Worm (Caenorhabditis elegans) whole organism, mixed stage, embryonic: ENCODE results near the gene gly-14.

Experiments used
- M03D4.4 ChIP-seq: sonication (generic microtip); optimal IDR thresholded peaks from 2 replicates; lab custom pipeline; 2017; ENCODE audit warnings: mild to moderate bottlenecking, missing genetic modification characterization, missing compliant biosample characterization
- bed-3 ChIP-seq: fragments of 200-800 bp; sonication (Bioruptor generic); optimal IDR thresholded peaks from 3 replicates; lab custom pipeline; 2018; ENCODE audit warnings: mild to moderate bottlenecking, missing genetic modification characterization, moderate library complexity, missing compliant biosample characterization
- blmp-1 ChIP-seq: fragments of 150-350 bp; optimal IDR thresholded peaks from 2 replicates; lab custom pipeline; 2014; ENCODE audit warnings: missing biosample characterization, missing genetic modification characterization
- ceh-39 ChIP-seq: fragments of 150-350 bp; optimal IDR thresholded peaks from 2 replicates; lab custom pipeline; 2014; ENCODE audit warnings: missing biosample characterization, missing genetic modification characterization
- ceh-43 ChIP-seq: fragments of 200-800 bp; sonication (Bioruptor generic); optimal IDR thresholded peaks from 2 replicates; lab custom pipeline; 2018; ENCODE audit warnings: mild to moderate bottlenecking, missing genetic modification characterization, moderate library complexity, missing compliant biosample characterization
- ceh-83 ChIP-seq: fragments of 200-800 bp; sonication (Bioruptor generic); optimal IDR thresholded peaks from 2 replicates; lab custom pipeline; 2018; ENCODE audit warnings: mild to moderate bottlenecking, missing genetic modification characterization, missing compliant biosample characterization
- ces-1 ChIP-seq: fragments of 150-350 bp; optimal IDR thresholded peaks from 2 replicates; lab custom pipeline; 2014; ENCODE audit warnings: missing biosample characterization, missing genetic modification reagents, missing genetic modification characterization
- cnd-1 ChIP-seq: fragments of 200-800 bp; sonication (Bioruptor generic); optimal IDR thresholded peaks from 2 replicates; lab custom pipeline; 2018; ENCODE audit warnings: mild to moderate bottlenecking, missing genetic modification characterization, missing compliant biosample characterization
- drap-1 ChIP-seq: fragments of 200-800 bp; sonication (Bioruptor generic); optimal IDR thresholded peaks from 3 replicates; lab custom pipeline; 2018; ENCODE audit warnings: mild to moderate bottlenecking, missing genetic modification characterization, missing compliant biosample characterization
- elt-1 ChIP-seq: sonication (generic microtip); optimal IDR thresholded peaks from 2 replicates; lab custom pipeline; 2017; ENCODE audit warnings: missing genetic modification characterization, mild to moderate bottlenecking, missing compliant biosample characterization, antibody characterized with exemption, moderate library complexity, borderline replicate concordance; ENCODE audit not compliant: insufficient read depth
- elt-3 ChIP-seq: fragments of 150-350 bp; optimal IDR thresholded peaks from 2 replicates; lab custom pipeline; 2014; ENCODE audit warnings: missing biosample characterization, missing genetic modification characterization
- flh-1 ChIP-seq: fragments of 200-800 bp; sonication (Bioruptor generic); optimal IDR thresholded peaks from 2 replicates; lab custom pipeline; 2018; ENCODE audit warnings: mild to moderate bottlenecking, missing genetic modification characterization, moderate library complexity, missing compliant biosample characterization
- ham-2 ChIP-seq: fragments of 200-800 bp; sonication (Bioruptor generic); optimal IDR thresholded peaks from 2 replicates; lab custom pipeline; 2018; ENCODE audit warnings: mild to moderate bottlenecking, missing genetic modification characterization, missing compliant biosample characterization
- hlh-1 ChIP-seq: fragments of 150-350 bp; optimal IDR thresholded peaks from 2 replicates; lab custom pipeline; 2014; ENCODE audit warnings: missing biosample characterization, missing genetic modification reagents, missing genetic modification characterization
- lin-13 ChIP-seq: fragments of 150-350 bp; optimal IDR thresholded peaks from 2 replicates; lab custom pipeline; 2014; ENCODE audit warnings: missing biosample characterization, missing genetic modification characterization
- lin-32 ChIP-seq: fragments of 200-800 bp; sonication (Bioruptor generic); optimal IDR thresholded peaks from 2 replicates; lab custom pipeline; 2018; ENCODE audit warnings: mild to moderate bottlenecking, missing genetic modification characterization, missing compliant biosample characterization
- lsy-2 ChIP-seq: fragments of 150-350 bp; optimal IDR thresholded peaks from 2 replicates; lab custom pipeline; 2014; ENCODE audit warnings: missing biosample characterization, missing genetic modification characterization
- mab-5 ChIP-seq: fragments of 150-350 bp; optimal IDR thresholded peaks from 2 replicates; lab custom pipeline; 2014; ENCODE audit warnings: missing biosample characterization, missing genetic modification characterization
- mep-1 ChIP-seq: fragments of 150-350 bp; optimal IDR thresholded peaks from 2 replicates; lab custom pipeline; 2017; ENCODE audit warnings: missing biosample characterization, missing genetic modification reagents, missing genetic modification characterization, inconsistent platforms
- mls-2 ChIP-seq: sonication (generic microtip); optimal IDR thresholded peaks from 2 replicates; lab custom pipeline; 2016; ENCODE audit warnings: mild to moderate bottlenecking, missing genetic modification characterization, moderate library complexity, missing compliant biosample characterization
- nhr-12 ChIP-seq: fragments of 150-350 bp; optimal IDR thresholded peaks from 2 replicates; lab custom pipeline; 2014; ENCODE audit warnings: missing biosample characterization, missing genetic modification characterization
- nhr-2 ChIP-seq: fragments of 150-350 bp; optimal IDR thresholded peaks from 2 replicates; lab custom pipeline; 2014; ENCODE audit warnings: missing biosample characterization, missing genetic modification characterization
- nhr-237 ChIP-seq: fragments of 150-350 bp; optimal IDR thresholded peaks from 2 replicates; lab custom pipeline; 2014; ENCODE audit warnings: missing biosample characterization, missing genetic modification characterization
- nhr-28 ChIP-seq: fragments of 150-350 bp; optimal IDR thresholded peaks from 2 replicates; lab custom pipeline; 2014; ENCODE audit warnings: missing biosample characterization, missing genetic modification characterization
- nhr-76 ChIP-seq: sonication (generic microtip); optimal IDR thresholded peaks from 2 replicates; lab custom pipeline; 2017; ENCODE audit warnings: missing biosample characterization, missing genetic modification characterization
- pha-4 ChIP-seq: fragments of 150-350 bp; optimal IDR thresholded peaks from 2 replicates; lab custom pipeline; 2018; ENCODE audit warnings: missing biosample characterization, missing genetic modification reagents, missing genetic modification characterization
- sem-2 ChIP-seq: fragments of 200-800 bp; sonication (Bioruptor generic); optimal IDR thresholded peaks from 2 replicates; lab custom pipeline; 2018; ENCODE audit warnings: mild to moderate bottlenecking, missing genetic modification characterization, missing compliant biosample characterization
- snpc-4 ChIP-seq: fragments of 150-350 bp; optimal IDR thresholded peaks from 2 replicates; lab custom pipeline; 2014; ENCODE audit warnings: missing biosample characterization, missing genetic modification characterization
- sptf-1 ChIP-seq: sonication (generic microtip); optimal IDR thresholded peaks from 2 replicates; lab custom pipeline; 2017; ENCODE audit warnings: mild to moderate bottlenecking, missing genetic modification characterization, moderate library complexity, missing compliant biosample characterization
- tbx-8 ChIP-seq: fragments of 200-800 bp; sonication (Bioruptor generic); optimal IDR thresholded peaks from 2 replicates; lab custom pipeline; 2018; ENCODE audit warnings: mild to moderate bottlenecking, missing genetic modification characterization, moderate library complexity, missing compliant biosample characterization
- unc-120 ChIP-seq: sonication (generic microtip); optimal IDR thresholded peaks from 2 replicates; lab custom pipeline; 2017; ENCODE audit warnings: missing genetic modification characterization, missing compliant biosample characterization; ENCODE audit not compliant: poor library complexity, severe bottlenecking
- unc-39 ChIP-seq: fragments of 150-350 bp; optimal IDR thresholded peaks from 2 replicates; lab custom pipeline; 2014; ENCODE audit warnings: missing biosample characterization, missing genetic modification characterization
- unc-62 ChIP-seq: fragments of 150-350 bp; optimal IDR thresholded peaks from 2 replicates; lab custom pipeline; 2014; ENCODE audit warnings: missing biosample characterization, missing genetic modification reagents, missing genetic modification characterization
- zip-8 ChIP-seq: fragments of 150-350 bp; optimal IDR thresholded peaks from 2 replicates; lab custom pipeline; 2014; ENCODE audit warnings: missing biosample characterization, missing genetic modification characterization
- ztf-11 ChIP-seq: fragments of 150-350 bp; optimal IDR thresholded peaks from 2 replicates; lab custom pipeline; 2014; ENCODE audit warnings: missing biosample characterization, missing genetic modification characterization

gly-14 gene

ce11 chrIII:3509908-3510307 lies 16.9 kb upstream of the gly-14 start, which contains the start of the genes M01F1.4 and mrpl-35:
Gene M01F1.4, minus strand, starts transcription at chrIII:3510033.
Gene mrpl-35, plus strand, starts transcription at chrIII:3510237.
- TF ChIP-seq lsy-2 (tag; lab: Kevin White, UChicago) (peak; percentile 94), mab-5 (no peak), mep-1 (tag; lab: Kevin White, UChicago) (peak; percentile 65), ceh-43 (GFP tag; lab: Kevin White, UChicago) (no peak), pha-4 (tag; lab: Kevin White, UChicago) (no peak), M03D4.4 (tag; lab: Kevin White, UChicago) (no peak), nhr-237 (peak; percentile 21), ces-1 (GFP tag; lab: Kevin White, UChicago) (peak; percentile 51), tbx-8 (no peak)

ce11 chrIII:3505051-3505548 lies 12.1 kb upstream of the gly-14 start, which contains the start of gene lias-1:
Gene lias-1, minus strand, starts transcription at chrIII:3505101.
- TF ChIP-seq cnd-1: no peak
- TF ChIP-seq ztf-11 (tag; lab: Kevin White, UChicago): peak; percentile 15
- TF ChIP-seq drap-1 (GFP tag; lab: Kevin White, UChicago): no peak
- no peak for TF ChIP-seq unc-62
- no peak for TF ChIP-seq nhr-76 (tag; lab: Kevin White, UChicago)
- TF ChIP-seq ham-2 (GFP tag; lab: Kevin White, UChicago): peak; percentile 58
- TF ChIP-seq unc-120: peak; percentile 58
- no peak for TF ChIP-seq unc-39 (tag; lab: Kevin White, UChicago)
- peak; percentile 81 for TF ChIP-seq sptf-1 (tag; lab: Kevin White, UChicago)
- no peak for TF ChIP-seq zip-8
- no peak for TF ChIP-seq mls-2
- no peak for TF ChIP-seq ceh-39 (tag; lab: Kevin White, UChicago)
- no peak for TF ChIP-seq nhr-2 (tag; lab: Kevin White, UChicago)
- peak; percentile 31 for TF ChIP-seq ceh-43 (GFP tag; lab: Kevin White, UChicago)
- TF ChIP-seq nhr-237: peak; percentile 64
- TF ChIP-seq lin-13 (tag; lab: Kevin White, UChicago): peak; percentile 86
- TF ChIP-seq ces-1 (GFP tag; lab: Kevin White, UChicago): peak; percentile 61
- TF ChIP-seq nhr-28 (tag; lab: Kevin White, UChicago): no peak
- TF ChIP-seq blmp-1: no peak
- TF ChIP-seq elt-3 (tag; lab: Kevin White, UChicago): no peak
- peak; percentile 87 for TF ChIP-seq pha-4 (tag; lab: Kevin White, UChicago)
- TF ChIP-seq lsy-2 (tag; lab: Kevin White, UChicago): peak; percentile 96
- peak; percentile 80 for TF ChIP-seq hlh-1 (tag; lab: Kevin White, UChicago)
- no peak for TF ChIP-seq sem-2
- no peak for TF ChIP-seq ceh-83
- no peak for TF ChIP-seq nhr-12 (tag; lab: Kevin White, UChicago)
- no peak for TF ChIP-seq snpc-4
- TF ChIP-seq tbx-8: peak; percentile 58
- no peak for TF ChIP-seq mab-5
- TF ChIP-seq bed-3 (GFP tag; lab: Kevin White, UChicago): no peak
- TF ChIP-seq M03D4.4 (tag; lab: Kevin White, UChicago): peak; percentile 62
- no peak for TF ChIP-seq elt-1
- TF ChIP-seq mep-1 (tag; lab: Kevin White, UChicago): peak; percentile 92
- no peak for TF ChIP-seq lin-32 (GFP tag; lab: Kevin White, UChicago)
- TF ChIP-seq flh-1 (GFP tag; lab: Kevin White, UChicago): no peak

ce11 chrIII:3504239-3504638 lies 11.2 kb upstream of the gly-14 start:
- TF ChIP-seq unc-39 (tag; lab: Kevin White, UChicago): no peak
- no peak for TF ChIP-seq sptf-1 (tag; lab: Kevin White, UChicago)
- no peak for TF ChIP-seq ham-2 (GFP tag; lab: Kevin White, UChicago)
- TF ChIP-seq ceh-43 (GFP tag; lab: Kevin White, UChicago): no peak
- no peak for TF ChIP-seq lin-13 (tag; lab: Kevin White, UChicago)
- no peak for TF ChIP-seq nhr-76 (tag; lab: Kevin White, UChicago)
- TF ChIP-seq mab-5: no peak
- no peak for TF ChIP-seq snpc-4
- no peak for TF ChIP-seq cnd-1
- TF ChIP-seq unc-62: no peak
- no peak for TF ChIP-seq tbx-8
- no peak for TF ChIP-seq zip-8
- TF ChIP-seq mls-2: no peak
- no peak for TF ChIP-seq ztf-11 (tag; lab: Kevin White, UChicago)
- TF ChIP-seq blmp-1: no peak
- TF ChIP-seq drap-1 (GFP tag; lab: Kevin White, UChicago): no peak
- TF ChIP-seq elt-1: no peak
- TF ChIP-seq nhr-28 (tag; lab: Kevin White, UChicago): no peak
